Fruit fly (Drosophila melanogaster) ovary, adult (tissue): ENCODE data around the gene E2f1.

Experiments used
- CG17801 ChIP-seq: fragments of 200-800 bp; optimal IDR thresholded peaks from 2 replicates; lab custom pipeline; 2019; ENCODE audit warnings: missing biosample characterization, mild to moderate bottlenecking, missing genetic modification characterization, moderate library complexity; ENCODE audit not compliant: partially characterized antibody

Gene E2f1

dm6 chr3R:21597877-21598276, 62.8 kb downstream of the E2f1 start:
- TF ChIP-seq CG17801 (GFP tag; lab: Kevin White, UChicago): no peak

dm6 chr3R:21596151-21596802, 64.4 kb downstream of the E2f1 start:
- no peak for TF ChIP-seq CG17801 (GFP tag; lab: Kevin White, UChicago)

dm6 chr3R:21594417-21594892, 66.2 kb downstream of the E2f1 start:
- no peak for TF ChIP-seq CG17801 (GFP tag; lab: Kevin White, UChicago)

dm6 chr3R:21593735-21594345, 66.8 kb downstream of the E2f1 start:
- TF ChIP-seq CG17801 (GFP tag; lab: Kevin White, UChicago): no peak

- TF ChIP-seq CG17801 (GFP tag; lab: Kevin White, UChicago): no peak
Observed at dm6 chr3R:21593079-21593478, 67.6 kb downstream of the E2f1 start.

dm6 chr3R:21591962-21592361, 68.7 kb downstream of the E2f1 start:
- TF ChIP-seq CG17801 (GFP tag; lab: Kevin White, UChicago): peak; percentile 5

- TF ChIP-seq CG17801 (GFP tag; lab: Kevin White, UChicago): no peak
Observed at dm6 chr3R:21591370-21591743, 69.3 kb downstream of the E2f1 start.

DNA sequence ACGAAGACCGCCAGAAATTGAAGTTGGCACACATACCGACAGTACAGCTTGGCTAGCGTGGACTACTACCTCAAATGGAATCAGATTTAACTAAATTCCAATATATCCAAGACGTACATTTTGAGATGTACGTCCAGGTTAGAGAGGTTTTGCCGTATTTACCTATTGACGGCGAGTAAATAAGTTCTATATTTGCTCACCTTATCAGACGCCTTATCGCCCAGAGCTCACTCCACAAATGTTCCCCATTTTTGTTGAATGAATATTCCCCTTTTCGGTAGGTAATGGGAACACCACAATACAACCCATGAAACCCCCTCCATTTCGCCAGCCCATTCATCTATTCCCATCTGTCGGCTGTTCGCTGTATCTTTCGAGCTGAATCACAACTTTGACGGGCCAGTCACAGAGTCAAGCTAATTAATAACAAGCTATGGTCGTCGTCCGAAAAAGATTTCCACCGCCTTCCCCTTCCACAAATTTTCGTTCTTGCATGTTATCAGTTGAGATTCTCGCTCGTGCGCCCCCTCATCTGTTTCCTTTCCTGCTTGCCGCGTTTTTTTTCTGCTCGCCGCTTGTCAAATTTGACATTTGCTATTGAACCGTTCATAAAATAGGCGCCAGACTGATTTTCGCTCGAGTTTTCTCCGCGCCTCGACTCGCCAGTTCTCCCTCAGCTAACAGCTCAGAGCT, 69.8 kb downstream of the E2f1 start:
- no peak for TF ChIP-seq CG17801 (GFP tag; lab: Kevin White, UChicago)

- TF ChIP-seq CG17801 (GFP tag; lab: Kevin White, UChicago): peak; percentile 9
Observed at dm6 chr3R:21590203-21590659, 70.4 kb downstream of the E2f1 start.

DNA sequence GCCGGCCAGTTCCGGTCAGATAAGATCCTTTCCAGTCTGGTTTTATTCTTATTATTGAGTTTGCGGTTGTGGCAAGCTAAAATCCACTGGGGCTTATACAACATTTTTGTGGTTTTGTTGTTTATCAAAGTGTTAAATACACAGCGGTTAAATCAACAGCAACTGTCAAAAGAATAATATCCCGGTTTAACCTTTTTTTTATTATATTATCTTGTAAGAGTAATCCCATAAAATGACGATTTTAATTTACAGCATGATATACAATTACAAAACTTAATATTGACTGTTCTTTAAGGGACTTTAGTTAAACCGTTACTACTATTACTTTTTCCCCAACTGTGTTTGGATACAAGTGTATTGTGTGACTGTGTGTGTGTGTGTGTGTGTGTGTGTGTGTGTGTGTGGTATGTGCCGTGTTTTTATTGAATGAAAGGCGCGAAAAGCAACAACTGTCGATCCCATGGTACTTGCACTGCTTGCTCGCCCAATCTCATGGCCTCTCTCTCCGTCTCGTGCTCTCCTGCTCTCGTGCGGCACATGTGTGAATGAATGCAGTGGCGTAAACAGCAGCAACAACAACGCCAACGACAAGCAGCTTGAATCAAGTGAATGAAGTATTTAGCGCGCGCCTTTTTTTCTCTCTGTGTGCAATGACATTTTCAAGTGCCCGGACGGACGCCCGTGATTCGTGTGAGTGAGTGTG, 71.0 kb downstream of the E2f1 start:
- TF ChIP-seq CG17801 (GFP tag; lab: Kevin White, UChicago): no peak

DNA sequence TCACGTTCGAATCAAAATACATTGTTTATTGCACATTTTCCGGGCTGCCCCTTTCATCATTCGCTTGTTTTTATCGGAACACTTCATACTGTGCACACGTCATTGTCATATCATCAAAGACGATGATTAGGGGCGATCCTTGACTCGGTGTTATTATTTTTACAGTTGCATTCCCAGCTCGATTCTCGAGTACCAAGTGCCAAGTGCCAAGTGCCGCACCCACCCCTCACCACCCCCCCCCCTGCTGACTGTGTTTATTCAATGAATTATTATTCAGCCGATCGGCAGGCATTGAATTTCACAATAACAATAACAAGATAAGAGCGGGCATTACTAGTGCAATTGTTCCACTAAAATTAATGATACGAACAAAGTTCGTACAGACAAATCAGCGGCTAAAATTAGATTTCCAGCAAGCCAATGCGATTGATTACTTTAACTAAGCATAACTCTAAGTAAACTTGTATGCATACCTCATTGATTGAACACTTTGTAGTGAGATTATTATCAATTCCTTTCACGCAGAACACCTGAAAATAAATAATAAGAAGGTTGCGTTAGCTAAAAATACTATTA, 73.1 kb downstream of the E2f1 start:
- no peak for TF ChIP-seq CG17801 (GFP tag; lab: Kevin White, UChicago)

- TF ChIP-seq CG17801 (GFP tag; lab: Kevin White, UChicago): no peak
Observed at dm6 chr3R:21586914-21587459, 73.7 kb downstream of the E2f1 start.

DNA sequence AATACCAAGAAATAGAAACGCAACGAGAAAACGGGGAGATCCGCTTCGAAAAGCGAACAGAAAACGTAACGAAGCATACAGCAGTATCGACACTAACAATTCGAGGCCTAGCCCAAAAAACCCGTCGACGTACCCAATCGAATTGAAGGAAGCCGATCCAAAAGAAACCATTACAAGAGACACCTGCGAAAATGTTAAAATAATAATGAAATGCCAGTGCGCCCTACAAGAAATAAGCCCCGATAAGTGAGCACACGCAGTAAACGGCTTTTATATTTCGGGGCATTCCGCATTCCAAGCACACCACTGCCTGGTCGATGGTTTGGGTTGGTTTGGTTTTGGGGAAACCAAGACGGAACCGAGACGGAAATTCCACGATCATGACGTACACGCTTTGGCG, 74.3 kb downstream of the E2f1 start:
- no peak for TF ChIP-seq CG17801 (GFP tag; lab: Kevin White, UChicago)

- no peak for TF ChIP-seq CG17801 (GFP tag; lab: Kevin White, UChicago)
Observed at dm6 chr3R:21584296-21584936, 76.3 kb downstream of the E2f1 start.
